Fruit fly (Drosophila melanogaster): Measurements from ENCODE around the gene hbt.

hbt gene

dm6 chr2L:13257177-13257576 lies 73.7 kb downstream of the hbt start, which contains the start of gene Naa20B:
TSS of gene Naa20B (plus strand) at chr2L:13257477.
- TF ChIP-seq usp (GFP tag; optimal IDR thresholded peaks at IDR 0.05) (no peak), CG8478 (optimal IDR thresholded peaks at IDR 0.05) (no peak), EcR (GFP tag; optimal IDR thresholded peaks at IDR 0.05) (no peak), pan (optimal IDR thresholded peaks at IDR 0.05) (no peak), Dll (optimal IDR thresholded peaks at IDR 0.05) (no peak), psq (optimal IDR thresholded peaks at IDR 0.05) (no peak)
